Worm (Caenorhabditis elegans) whole organism, L1 larva: ENCODE data around the gene set-3.

Source experiments
- Y116A8C.19 ChIP-seq: sonication (generic microtip); optimal IDR thresholded peaks from 2 replicates; lab custom pipeline; 2016; ENCODE audit warnings: missing compliant biosample characterization, missing genetic modification characterization, borderline replicate concordance
- aha-1 ChIP-seq: fragments of 150-350 bp; optimal IDR thresholded peaks from 2 replicates; lab custom pipeline; 2014; ENCODE audit warnings: missing biosample characterization, missing genetic modification characterization
- blmp-1 ChIP-seq: fragments of 150-350 bp; optimal IDR thresholded peaks from 2 replicates; lab custom pipeline; 2014; ENCODE audit warnings: missing biosample characterization, missing genetic modification characterization
- ceh-8 ChIP-seq: fragments of 200-800 bp; sonication (Bioruptor generic); optimal IDR thresholded peaks from 2 replicates; lab custom pipeline; 2018; ENCODE audit warnings: mild to moderate bottlenecking, missing genetic modification characterization, moderate library complexity, missing compliant biosample characterization
- ceh-88 ChIP-seq: fragments of 200-800 bp; sonication (Bioruptor generic); IDR thresholded peaks from 2 replicates; pipeline ENCODE4 v1.3.6; 2022; ENCODE audit warnings: missing genetic modification characterization, missing compliant biosample characterization
- ceh-90 ChIP-seq: sonication (generic microtip); optimal IDR thresholded peaks from 2 replicates; lab custom pipeline; 2016; ENCODE audit warnings: missing genetic modification characterization, missing compliant biosample characterization
- ces-1 ChIP-seq: fragments of 150-350 bp; optimal IDR thresholded peaks from 2 replicates; lab custom pipeline; 2014; ENCODE audit warnings: missing biosample characterization, missing genetic modification reagents, missing genetic modification characterization
- dsc-1 ChIP-seq: sonication (generic microtip); optimal IDR thresholded peaks from 2 replicates; lab custom pipeline; 2016; ENCODE audit warnings: mild to moderate bottlenecking, missing genetic modification characterization, missing compliant biosample characterization
- efl-1 ChIP-seq, 4 experiments: fragments of 150-350 bp; optimal IDR thresholded peaks in 3 of 4; peaks in 1 of 4; 1 replicate in 1 of 4; 2 replicates in 3 of 4; lab custom pipeline; 2014; ENCODE audit warnings: missing biosample characterization in 2 of 4, missing genetic modification characterization in 2 of 4, missing genetic modification reagents in 2 of 4
- efl-3 ChIP-seq: fragments of 200-800 bp; sonication (Bioruptor generic); optimal IDR thresholded peaks from 2 replicates; lab custom pipeline; 2018; ENCODE audit warnings: mild to moderate bottlenecking, missing genetic modification characterization, missing compliant biosample characterization
- fkh-10 ChIP-seq: sonication (generic microtip); optimal IDR thresholded peaks from 2 replicates; lab custom pipeline; 2017; ENCODE audit warnings: missing biosample characterization, missing genetic modification reagents, missing genetic modification characterization
- fkh-4 ChIP-seq: sonication (generic microtip); optimal IDR thresholded peaks from 2 replicates; lab custom pipeline; 2016; ENCODE audit warnings: missing compliant biosample characterization, missing genetic modification characterization, borderline replicate concordance
- fos-1 ChIP-seq: fragments of 150-350 bp; optimal IDR thresholded peaks from 2 replicates; lab custom pipeline; 2014; ENCODE audit warnings: missing biosample characterization, missing genetic modification characterization
- hlh-17 ChIP-seq: fragments of 200-800 bp; sonication (Bioruptor generic); optimal IDR thresholded peaks from 2 replicates; lab custom pipeline; 2018; ENCODE audit warnings: missing genetic modification characterization, mild to moderate bottlenecking, missing compliant biosample characterization, moderate library complexity, borderline replicate concordance
- isw-1 ChIP-seq: fragments of 200-800 bp; sonication (Bioruptor generic); IDR thresholded peaks from 2 replicates; pipeline ENCODE4 v1.3.6; 2022; ENCODE audit warnings: missing genetic modification characterization, missing compliant biosample characterization
- lin-13 ChIP-seq: fragments of 150-350 bp; optimal IDR thresholded peaks from 2 replicates; lab custom pipeline; 2014; ENCODE audit warnings: missing biosample characterization, missing genetic modification reagents, missing genetic modification characterization
- lin-14 ChIP-seq: fragments of 200-800 bp; sonication (Bioruptor generic); optimal IDR thresholded peaks from 2 replicates; lab custom pipeline; 2018; ENCODE audit warnings: mild to moderate bottlenecking, missing genetic modification characterization, moderate library complexity, missing compliant biosample characterization
- lin-15B ChIP-seq: fragments of 150-350 bp; sonication (generic microtip); optimal IDR thresholded peaks from 3 replicates; lab custom pipeline; 2014; ENCODE audit warnings: missing biosample characterization, missing genetic modification characterization
- lin-35 ChIP-seq, 2 experiments: fragments of 150-350 bp; optimal IDR thresholded peaks; 2 replicates each; lab custom pipeline; 2014; ENCODE audit warnings: missing biosample characterization in 2 of 2, missing genetic modification characterization in 2 of 2, missing genetic modification reagents in 2 of 2
- mab-9 ChIP-seq: fragments of 200-800 bp; sonication (Bioruptor generic); IDR thresholded peaks from 2 replicates; pipeline ENCODE4 v1.3.6; 2022; ENCODE audit warnings: missing genetic modification reagents, missing genetic modification characterization, missing compliant biosample characterization
- mef-2 ChIP-seq: fragments of 150-350 bp; optimal IDR thresholded peaks from 2 replicates; lab custom pipeline; 2014; ENCODE audit warnings: missing biosample characterization, missing genetic modification characterization
- nhr-11 ChIP-seq: fragments of 150-350 bp; optimal IDR thresholded peaks from 2 replicates; lab custom pipeline; 2014; ENCODE audit warnings: missing biosample characterization, missing genetic modification characterization
- nhr-12 ChIP-seq: sonication (generic microtip); optimal IDR thresholded peaks from 2 replicates; lab custom pipeline; 2017; ENCODE audit warnings: missing biosample characterization, missing genetic modification characterization
- nhr-28 ChIP-seq: fragments of 150-350 bp; optimal IDR thresholded peaks from 2 replicates; lab custom pipeline; 2014; ENCODE audit warnings: missing biosample characterization, missing genetic modification characterization
- nhr-47 ChIP-seq: sonication (generic microtip); optimal IDR thresholded peaks from 2 replicates; lab custom pipeline; 2016; ENCODE audit warnings: mild to moderate bottlenecking, missing genetic modification characterization, moderate library complexity, missing compliant biosample characterization
- nhr-84 ChIP-seq: sonication (generic microtip); optimal IDR thresholded peaks from 2 replicates; lab custom pipeline; 2017; ENCODE audit warnings: missing biosample characterization, missing genetic modification characterization
- nhr-90 ChIP-seq: sonication (generic microtip); optimal IDR thresholded peaks from 2 replicates; lab custom pipeline; 2016; ENCODE audit warnings: mild to moderate bottlenecking, missing genetic modification characterization, missing compliant biosample characterization; ENCODE audit not compliant: poor library complexity
- pag-3 ChIP-seq: sonication (generic microtip); optimal IDR thresholded peaks from 2 replicates; lab custom pipeline; 2017; ENCODE audit warnings: missing genetic modification characterization, mild to moderate bottlenecking, missing compliant biosample characterization, antibody characterized with exemption, borderline replicate concordance; ENCODE audit not compliant: insufficient read depth
- pax-3 ChIP-seq: fragments of 200-800 bp; sonication (Bioruptor generic); optimal IDR thresholded peaks from 2 replicates; lab custom pipeline; 2018; ENCODE audit warnings: mild to moderate bottlenecking, missing genetic modification characterization, moderate library complexity, missing compliant biosample characterization
- rnt-1 ChIP-seq: sonication (generic microtip); optimal IDR thresholded peaks from 2 replicates; lab custom pipeline; 2016; ENCODE audit warnings: mild to moderate bottlenecking, missing genetic modification characterization, moderate library complexity, missing compliant biosample characterization
- sox-4 ChIP-seq: sonication (generic microtip); optimal IDR thresholded peaks from 2 replicates; lab custom pipeline; 2016; ENCODE audit warnings: missing genetic modification characterization, missing compliant biosample characterization
- sup-37 ChIP-seq: fragments of 200-800 bp; sonication (Bioruptor generic); optimal IDR thresholded peaks from 2 replicates; lab custom pipeline; 2018; ENCODE audit warnings: mild to moderate bottlenecking, missing genetic modification characterization, missing compliant biosample characterization
- swsn-7 ChIP-seq: sonication (generic microtip); optimal IDR thresholded peaks from 2 replicates; lab custom pipeline; 2016; ENCODE audit warnings: missing genetic modification characterization, missing compliant biosample characterization
- tbx-2 ChIP-seq: sonication (generic microtip); optimal IDR thresholded peaks from 2 replicates; lab custom pipeline; 2016; ENCODE audit warnings: missing genetic modification characterization, missing compliant biosample characterization
- tlp-1 ChIP-seq: fragments of 150-350 bp; optimal IDR thresholded peaks from 2 replicates; lab custom pipeline; 2014; ENCODE audit warnings: missing biosample characterization, missing genetic modification characterization
- unc-130 ChIP-seq: fragments of 150-350 bp; optimal IDR thresholded peaks from 2 replicates; lab custom pipeline; 2017; ENCODE audit warnings: missing biosample characterization, missing genetic modification characterization, inconsistent platforms
- unc-62 ChIP-seq: fragments of 150-350 bp; optimal IDR thresholded peaks from 2 replicates; lab custom pipeline; 2014; ENCODE audit warnings: missing biosample characterization, missing genetic modification reagents, missing genetic modification characterization
- unc-98 ChIP-seq: fragments of 200-800 bp; sonication (Bioruptor generic); IDR thresholded peaks from 2 replicates; pipeline ENCODE4 v1.3.6; 2022; ENCODE audit warnings: missing genetic modification characterization, missing compliant biosample characterization
- xbp-1 ChIP-seq: sonication (generic microtip); optimal IDR thresholded peaks from 2 replicates; lab custom pipeline; 2016; ENCODE audit warnings: missing genetic modification characterization, missing compliant biosample characterization
- zag-1 ChIP-seq: fragments of 150-350 bp; optimal IDR thresholded peaks from 2 replicates; lab custom pipeline; 2014; ENCODE audit warnings: missing biosample characterization, missing genetic modification characterization
- ztf-11 ChIP-seq, 2 experiments: sonication (generic microtip); optimal IDR thresholded peaks; 2 replicates each; lab custom pipeline; 2016 to 2017; ENCODE audit warnings: missing genetic modification characterization in 2 of 2, missing biosample characterization in 1 of 2, missing compliant biosample characterization in 1 of 2

Gene set-3

DNA sequence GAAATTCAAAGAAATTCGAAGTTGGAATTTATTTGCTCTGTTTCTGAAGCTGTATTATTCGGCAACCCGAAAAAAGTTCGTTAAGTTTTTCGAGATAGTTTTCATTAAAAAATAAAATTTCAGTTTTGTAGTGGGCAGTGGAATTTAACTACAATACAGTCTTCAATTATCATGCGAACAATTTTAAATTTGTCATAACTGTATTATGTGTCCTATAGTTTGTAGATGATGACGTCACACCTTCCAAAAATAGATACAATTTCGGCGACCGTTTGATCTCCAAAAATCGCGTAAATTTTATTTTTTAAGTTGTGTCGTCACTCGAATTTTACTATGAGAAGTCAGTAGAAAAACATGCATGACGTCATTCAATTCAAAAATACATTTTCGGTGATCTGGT lies 18.8 kb upstream of the set-3 start:
- TF ChIP-seq ceh-88 (no peak), tbx-2 (no peak), mab-9 (GFP tag; lab: Robert Waterston, UW) (no peak), fos-1 (tag; lab: Kevin White, UChicago) (no peak), Y116A8C.19 (tag; lab: Kevin White, UChicago) (no peak), tlp-1 (tag; lab: Kevin White, UChicago) (no peak), blmp-1 (tag; lab: Kevin White, UChicago) (no peak)

- TF ChIP-seq nhr-11 (no peak), tbx-2 (no peak), lin-15B (tag; lab: Kevin White, UChicago) (no peak), nhr-47 (no peak), unc-62 (GFP tag; lab: Kevin White, UChicago) (no peak), unc-130 (no peak), dsc-1 (tag; lab: Kevin White, UChicago) (no peak), sox-4 (tag; lab: Kevin White, UChicago) (no peak), sup-37 (no peak), ces-1 (GFP tag; lab: Kevin White, UChicago) (no peak), ceh-90 (tag; lab: Kevin White, UChicago) (no peak), pag-3 (tag; lab: Kevin White, UChicago) (no peak), pax-3 (tag; lab: Kevin White, UChicago) (no peak), rnt-1 (tag; lab: Kevin White, UChicago) (no peak), aha-1 (no peak), unc-98 (no peak), efl-1 (optimal IDR thresholded peaks at IDR 0.05; lab: Kevin White, UChicago) (no peak), efl-1 (GFP tag; optimal IDR thresholded peaks at IDR 0.05 in 1 of 2; lab: Kevin White, UChicago) (no peak)
- TF ChIP-seq, all 84 proteins: peak for 0
Measured at ce11 chrIII:9711163-9711562, 16.8 kb upstream of the set-3 start.

DNA sequence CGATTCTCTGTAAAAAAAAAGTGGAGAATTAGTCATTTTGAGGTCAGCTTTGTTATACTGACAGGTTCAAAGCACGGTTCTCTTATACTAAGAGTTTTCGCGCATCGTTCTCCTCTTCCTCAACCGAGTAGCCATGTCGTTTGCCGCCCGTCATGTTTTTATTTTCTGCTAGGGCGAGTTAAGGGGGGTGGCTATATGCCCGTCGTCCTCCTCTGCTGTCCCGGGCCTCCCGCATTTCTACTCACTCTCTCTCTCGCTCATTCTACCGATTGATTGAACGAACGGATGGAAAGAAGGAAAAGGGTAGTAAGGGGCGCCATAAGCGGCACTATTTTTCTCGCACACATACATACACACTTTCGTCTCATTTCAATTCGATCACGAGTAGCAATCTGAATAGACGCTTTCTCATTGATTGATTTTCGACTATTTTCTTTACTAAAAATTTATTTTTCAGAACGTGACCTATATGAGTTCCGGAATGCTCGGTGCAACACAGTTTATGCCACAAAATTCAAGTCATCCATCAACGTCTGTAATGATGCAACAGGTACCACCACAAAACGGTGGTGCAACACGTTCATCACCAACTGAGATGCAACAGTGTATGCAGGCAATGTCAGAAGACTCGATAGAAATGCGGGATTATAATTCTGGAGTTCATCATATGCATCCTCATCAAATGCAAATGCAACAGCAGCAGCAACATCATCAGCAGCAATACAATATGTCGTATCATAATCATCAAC lies 11.0 kb upstream of the set-3 start:
- TF ChIP-seq blmp-1 (tag; lab: Kevin White, UChicago) (peak; percentile 41), lin-14 (no peak)

DNA sequence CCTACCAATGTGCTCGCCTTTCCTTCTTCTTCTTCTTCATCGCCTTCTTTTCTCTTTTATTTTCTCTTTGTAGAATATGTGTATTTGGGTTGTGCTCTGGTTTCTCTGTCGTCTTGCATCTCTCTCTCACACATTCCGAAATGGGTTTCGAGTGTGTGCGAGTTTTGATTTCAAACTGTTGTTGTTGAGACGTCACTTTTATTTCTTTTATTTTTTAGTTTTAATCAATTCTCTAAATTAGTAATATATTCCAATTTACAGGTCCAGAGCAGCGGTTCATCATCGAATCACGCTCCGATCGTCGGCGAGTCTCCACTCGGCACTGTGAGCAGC lies 10.2 kb upstream of the set-3 start:
- TF ChIP-seq rnt-1 (tag; lab: Kevin White, UChicago) (no peak), lin-14 (peak; percentile 1), efl-1 (optimal IDR thresholded peaks at IDR 0.05; lab: Kevin White, UChicago) (no peak), efl-1 (GFP tag; optimal IDR thresholded peaks at IDR 0.05 in 1 of 2; lab: Kevin White, UChicago) (peak in 1 of 2 experiments; percentile 51)

- TF ChIP-seq ceh-8 (GFP tag; lab: Kevin White, UChicago) (peak; percentile 70), Y116A8C.19 (tag; lab: Kevin White, UChicago) (no peak), tbx-2 (peak; percentile 62), nhr-84 (tag; lab: Kevin White, UChicago) (no peak), pax-3 (tag; lab: Kevin White, UChicago) (no peak), fkh-10 (peak; percentile 38), fkh-4 (tag; lab: Kevin White, UChicago) (no peak), xbp-1 (tag; lab: Kevin White, UChicago) (peak; percentile 7), lin-13 (GFP tag; lab: Kevin White, UChicago) (peak; percentile 40), swsn-7 (tag; lab: Kevin White, UChicago) (peak; percentile 45), mef-2 (tag; lab: Kevin White, UChicago) (no peak), nhr-12 (tag; lab: Kevin White, UChicago) (no peak), zag-1 (tag; lab: Kevin White, UChicago) (no peak), hlh-17 (GFP tag; lab: Kevin White, UChicago) (no peak), ztf-11 (tag; optimal IDR thresholded peaks at IDR 0.05; lab: Kevin White, UChicago) (peak in 1 of 2 experiments; percentile 40), blmp-1 (tag; lab: Kevin White, UChicago) (peak; percentile 90), sup-37 (no peak), nhr-28 (no peak), efl-3 (GFP tag; lab: Kevin White, UChicago) (no peak), lin-35 (GFP tag; optimal IDR thresholded peaks at IDR 0.05; lab: Kevin White, UChicago) (peak; percentile 14 to 25), isw-1 (no peak; the same call in 1 of the 2 replicates), nhr-90 (tag; lab: Kevin White, UChicago) (no peak)
Measured at ce11 chrIII:9703747-9704605, 9.6 kb upstream of the set-3 start.
